Worm (Caenorhabditis elegans): Measurements from ENCODE around the gene cnnm-5.

The cnnm-5 gene

DNA sequence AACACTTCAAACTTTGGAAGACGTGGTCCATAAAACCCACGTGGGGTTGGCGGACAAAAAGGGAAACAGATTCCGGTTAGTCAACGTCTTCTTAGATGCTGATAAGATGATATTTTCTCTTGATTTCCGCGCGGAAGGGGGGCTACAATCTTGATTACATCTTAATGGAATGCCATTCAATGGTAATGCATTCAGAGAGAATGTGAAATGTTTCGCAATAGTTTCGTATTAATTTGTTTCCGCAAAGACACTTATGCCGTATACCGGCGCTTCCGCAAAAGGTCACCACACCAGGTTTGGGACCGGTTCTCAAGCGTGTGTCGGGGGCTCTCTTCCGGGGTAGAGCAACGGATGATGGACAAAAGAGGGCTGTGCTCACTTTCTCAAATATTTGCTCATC lies 45.5 kb upstream of the cnnm-5 start:
- no peak for TF ChIP-seq cebp-2 (GFP tag; IDR thresholded peaks at IDR 0.05)
- TF ChIP-seq ztf-25 (GFP tag; IDR thresholded peaks at IDR 0.05), result 0 out of 2 replicates have a peak, but pooled peaks have one; percentile 49
- TF ChIP-seq cebp-1 (GFP tag; IDR thresholded peaks at IDR 0.05), result peak; percentile 16; the same call in 1 of the 2 replicates
- TF ChIP-seq cebp-1 (tag; optimal IDR thresholded peaks at IDR 0.05), result peak; percentile 78
- 0 out of 2 replicates have a peak, but pooled peaks have one; percentile 14 for TF ChIP-seq hsf-1 (GFP tag; IDR thresholded peaks at IDR 0.05)
- no peak for TF ChIP-seq nhr-90 (tag; optimal IDR thresholded peaks at IDR 0.05)

DNA sequence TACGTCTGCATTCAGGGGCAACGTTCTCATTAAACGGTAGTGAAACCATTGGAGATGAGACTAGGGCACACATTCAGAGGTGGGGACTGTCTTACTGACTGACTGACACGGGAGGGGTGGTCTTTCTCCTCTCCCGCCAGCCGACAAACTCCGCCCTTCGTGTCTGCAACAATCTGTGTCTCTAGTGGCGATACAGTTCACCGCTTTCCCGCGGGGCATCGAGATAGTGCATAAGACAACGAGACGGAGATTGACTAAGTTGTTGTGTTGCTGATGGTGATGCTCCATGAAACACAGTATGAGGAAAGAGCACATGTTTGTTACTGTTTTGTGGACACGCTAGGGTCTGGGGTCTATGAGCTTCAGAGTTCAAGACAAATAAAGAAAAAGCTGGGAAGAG lies 44.4 kb upstream of the cnnm-5 start:
- TF ChIP-seq Y95B8A.8 (GFP tag; IDR thresholded peaks at IDR 0.05) (0 out of 2 replicates have a peak, but pooled peaks have one; percentile 39), nhr-80 (tag; optimal IDR thresholded peaks at IDR 0.05) (peak; percentile 74), hmg-1.2 (GFP tag; IDR thresholded peaks at IDR 0.05) (peak; percentile 46; the same call in 1 of the 2 replicates), attf-5 (GFP tag; optimal IDR thresholded peaks at IDR 0.05) (peak; percentile 31), mel-28 (tag; optimal IDR thresholded peaks at IDR 0.05; ENCODE audit: borderline replicate concordance) (no peak), dpff-1 (tag; optimal IDR thresholded peaks at IDR 0.05) (no peak), ceh-27 (GFP tag; optimal IDR thresholded peaks at IDR 0.05) (peak; percentile 32), cebp-1 (GFP tag; IDR thresholded peaks at IDR 0.05) (no peak), cebp-1 (tag; optimal IDR thresholded peaks at IDR 0.05) (peak; percentile 58), zfh-2 (GFP tag; conservative IDR thresholded peaks at IDR 0.05) (peak; percentile 90), egrh-3 (GFP tag; IDR thresholded peaks at IDR 0.05) (0 out of 2 replicates have a peak, but pooled peaks have one; percentile 5), snpc-4 (GFP tag; optimal IDR thresholded peaks at IDR 0.05) (no peak), snpc-4 (tag; optimal IDR thresholded peaks at IDR 0.05) (peak in 2 of 4 experiments; percentile 10 to 15), madf-3 (GFP tag; IDR thresholded peaks at IDR 0.05) (0 out of 2 replicates have a peak, but pooled peaks have one; percentile 5), rpc-1 (optimal IDR thresholded peaks at IDR 0.05) (no peak), rpc-1 (tag; optimal IDR thresholded peaks at IDR 0.05) (no peak)

DNA sequence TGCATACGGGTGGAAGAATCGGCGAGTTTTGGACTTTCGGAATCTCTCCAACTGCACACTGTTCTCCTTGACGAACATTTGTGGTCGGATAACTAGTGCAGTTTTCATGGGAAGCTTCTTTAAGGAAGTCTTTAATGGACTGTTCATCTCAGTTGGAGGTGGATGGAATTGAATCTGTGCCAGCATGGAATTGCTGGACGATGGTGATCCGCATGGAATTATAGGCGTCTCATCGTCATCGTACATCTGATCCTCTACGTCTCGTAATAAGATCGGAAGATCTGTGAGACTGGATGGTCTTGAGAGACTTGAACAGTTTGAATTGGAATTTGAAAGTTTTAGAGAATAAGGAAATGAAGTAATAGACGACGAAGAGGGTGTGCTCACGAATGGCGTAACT lies 44.0 kb upstream of the cnnm-5 start:
- TF ChIP-seq F33H1.4 (GFP tag; IDR thresholded peaks at IDR 0.05), result no peak
- TF ChIP-seq ama-1 (optimal IDR thresholded peaks at IDR 0.05), result peak; percentile 5
- no peak for TF ChIP-seq ama-1 (GFP tag; optimal IDR thresholded peaks at IDR 0.05)

DNA sequence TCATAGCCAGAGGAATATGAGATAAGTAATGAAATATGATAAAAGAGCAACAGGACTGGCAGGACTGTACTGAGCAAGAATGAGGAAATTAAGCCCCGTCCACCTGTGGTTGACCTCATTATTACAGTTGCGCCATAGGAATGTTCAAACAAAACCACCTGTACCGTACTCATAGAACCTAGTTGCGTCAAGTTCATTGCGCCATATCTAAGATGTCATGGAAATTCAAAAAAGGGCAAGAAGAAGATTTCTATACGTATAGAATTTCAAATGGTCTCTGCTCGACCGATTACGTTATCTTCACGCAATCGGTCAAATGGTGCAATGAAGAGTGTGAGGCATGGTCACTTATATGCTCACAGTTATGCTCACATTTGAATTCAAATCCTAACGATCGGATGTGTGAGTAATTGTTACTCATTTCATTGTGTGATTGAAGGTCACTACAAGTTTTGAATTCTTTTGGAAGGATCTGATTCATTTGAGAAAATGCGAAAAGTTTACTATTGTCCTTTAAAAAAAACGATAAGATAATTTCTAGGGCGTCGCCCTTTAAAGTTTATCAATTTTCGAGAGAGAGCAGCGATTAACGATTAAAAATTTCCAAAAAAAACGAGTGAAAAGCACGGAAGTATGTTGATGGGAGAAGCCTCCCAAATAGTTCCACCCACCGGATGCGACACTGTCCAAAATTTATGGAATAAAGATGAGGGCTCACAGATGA lies 42.9 kb upstream of the cnnm-5 start:
- TF ChIP-seq cebp-2 (GFP tag; IDR thresholded peaks at IDR 0.05) (0 out of 2 replicates have a peak, but pooled peaks have one; percentile 63), zim-3 (tag; optimal IDR thresholded peaks at IDR 0.05) (peak; percentile 29), egl-18 (GFP tag; IDR thresholded peaks at IDR 0.05) (no peak), Y95B8A.8 (GFP tag; IDR thresholded peaks at IDR 0.05) (0 out of 2 replicates have a peak, but pooled peaks have one; percentile 30), lsl-1 (GFP tag; optimal IDR thresholded peaks at IDR 0.05) (no peak), dox-1 (GFP tag; IDR thresholded peaks at IDR 0.05) (peak; percentile 16; the same call in 1 of the 2 replicates), nhr-80 (tag; optimal IDR thresholded peaks at IDR 0.05) (peak; percentile 53), T26A5.8 (tag; optimal IDR thresholded peaks at IDR 0.05) (no peak)

DNA sequence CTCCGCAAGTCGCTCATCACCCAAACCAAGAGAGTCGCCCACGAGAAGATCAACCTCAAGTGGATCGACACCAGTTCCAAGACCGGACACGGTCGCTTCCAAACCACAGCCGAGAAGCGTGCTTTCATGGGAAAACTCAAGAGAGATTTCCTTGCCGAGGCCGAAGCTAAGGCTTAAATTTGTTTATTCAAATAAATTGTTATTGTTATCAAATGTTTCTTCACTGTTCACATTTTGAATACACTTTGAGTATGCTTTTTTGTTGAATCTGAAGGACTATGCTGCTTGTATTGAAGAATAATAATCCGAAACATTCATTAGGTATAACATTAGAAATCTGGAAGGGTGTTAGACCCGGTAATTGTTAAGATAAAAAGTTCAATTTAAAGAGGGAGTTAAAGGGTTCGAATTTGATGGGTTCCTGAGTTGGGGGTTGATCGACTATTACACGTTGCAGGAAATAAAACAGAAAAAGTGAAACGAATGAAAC lies 40.3 kb upstream of the cnnm-5 start:
- TF ChIP-seq let-526 (GFP tag; IDR thresholded peaks at IDR 0.05) (no peak), lin-40 (tag; optimal IDR thresholded peaks at IDR 0.05) (peak; percentile 4), attf-3 (GFP tag; conservative IDR thresholded peaks at IDR 0.05) (no peak), fkh-3 (tag; optimal IDR thresholded peaks at IDR 0.05) (no peak), akir-1 (GFP tag; optimal IDR thresholded peaks at IDR 0.05) (no peak), sptf-2 (GFP tag; optimal IDR thresholded peaks at IDR 0.05) (no peak), nhr-80 (tag; optimal IDR thresholded peaks at IDR 0.05) (no peak), egrh-3 (GFP tag; IDR thresholded peaks at IDR 0.05) (no peak), nhr-90 (tag; optimal IDR thresholded peaks at IDR 0.05) (peak; percentile 59), tbp1 (GFP tag; optimal IDR thresholded peaks at IDR 0.05) (peak; percentile 68), hmg-1.2 (GFP tag; IDR thresholded peaks at IDR 0.05) (peak; percentile 45), ztf-3 (GFP tag; optimal IDR thresholded peaks at IDR 0.05) (no peak), cebp-1 (GFP tag; IDR thresholded peaks at IDR 0.05) (no peak), cebp-1 (tag; optimal IDR thresholded peaks at IDR 0.05) (peak; percentile 87), nfyb-1 (GFP tag; IDR thresholded peaks at IDR 0.05) (peak; percentile 78), B0336.3 (GFP tag; IDR thresholded peaks at IDR 0.05) (peak; percentile 94), T07F8.4 (tag; optimal IDR thresholded peaks at IDR 0.05) (peak; percentile 55), nhr-27 (tag; optimal IDR thresholded peaks at IDR 0.05) (peak; percentile 91), B0261.1 (tag; optimal IDR thresholded peaks at IDR 0.05) (peak; percentile 18), T26A5.8 (tag; optimal IDR thresholded peaks at IDR 0.05) (peak; percentile 82)
